Fruit fly (Drosophila melanogaster) Kc167 (cell line): ENCODE results near the gene CG7406.

Experiments
- Myc ChIP-seq: fragments of >200 bp; optimal IDR thresholded peaks from 2 replicates; lab custom pipeline; 2017; ENCODE audit warnings: missing external identifiers
- Sin3A ChIP-seq: fragments of >200 bp; optimal IDR thresholded peaks from 2 replicates; lab custom pipeline; 2018; ENCODE audit warnings: missing external identifiers
- h ChIP-seq: fragments of >200 bp; optimal IDR thresholded peaks from 3 replicates; lab custom pipeline; 2018; ENCODE audit warnings: missing external identifiers
- insv ChIP-seq: fragments of >200 bp; optimal IDR thresholded peaks from 3 replicates; lab custom pipeline; 2018; ENCODE audit warnings: missing external identifiers
- psq ChIP-seq: fragments of >200 bp; optimal IDR thresholded peaks from 2 replicates; lab custom pipeline; 2017; ENCODE audit warnings: missing external identifiers
- ttk ChIP-seq: sonication (Bioruptor generic); optimal IDR thresholded peaks from 2 replicates; lab custom pipeline; 2017; ENCODE audit warnings: missing external identifiers

The CG7406 gene

DNA sequence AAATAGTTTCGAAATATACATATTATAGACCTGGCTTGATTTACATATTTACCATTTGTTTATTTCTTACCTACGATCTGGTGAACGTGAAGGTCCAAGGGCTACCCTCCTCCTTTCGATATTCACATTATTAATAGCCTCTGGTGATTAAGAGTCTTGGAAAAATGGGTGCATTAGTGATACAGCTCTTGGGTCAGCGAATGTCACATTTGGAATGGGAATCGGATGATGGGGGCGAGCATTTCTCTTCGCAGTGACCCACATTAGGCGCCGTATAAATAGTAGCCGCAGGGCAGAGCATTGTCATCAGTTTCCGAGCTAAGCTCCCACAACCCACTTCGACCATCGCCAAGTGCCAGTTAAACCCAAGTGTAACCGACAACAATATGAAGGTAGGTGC is at the start of gene CG7406:
Gene CG7406 (plus strand): TSS at position 301 of the 400 bp plus-strand sequence.
- no peak for TF ChIP-seq Myc (lab: Kevin White, UChicago)
- no peak for TF ChIP-seq psq
- no peak for TF ChIP-seq Sin3A (lab: Kevin White, UChicago)
- TF ChIP-seq ttk = no peak
- no peak for TF ChIP-seq h (lab: Kevin White, UChicago)
- TF ChIP-seq insv = no peak

DNA sequence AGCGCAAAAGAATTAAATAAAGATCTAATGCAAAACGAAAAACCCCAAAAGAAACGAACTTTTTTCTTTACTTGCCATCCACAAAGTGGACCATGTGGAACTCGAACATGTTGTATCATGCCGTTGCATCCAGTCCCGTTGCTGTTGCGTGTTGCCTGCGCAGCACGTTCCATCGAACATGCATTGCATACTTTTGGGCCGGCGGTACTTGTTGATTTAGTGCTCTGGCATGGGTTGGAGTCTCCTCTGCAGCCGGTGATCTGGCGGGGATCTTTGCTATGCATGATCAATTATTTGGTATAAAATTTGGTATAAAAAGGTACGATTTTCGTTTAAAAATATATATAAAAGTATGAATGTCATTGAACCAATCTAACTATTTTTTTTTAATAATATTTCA is 48.9 kb upstream of the CG7406 start:
- TF ChIP-seq h (lab: Kevin White, UChicago) = no peak
- no peak for TF ChIP-seq Sin3A (lab: Kevin White, UChicago)
- TF ChIP-seq psq = no peak
- no peak for TF ChIP-seq insv

DNA sequence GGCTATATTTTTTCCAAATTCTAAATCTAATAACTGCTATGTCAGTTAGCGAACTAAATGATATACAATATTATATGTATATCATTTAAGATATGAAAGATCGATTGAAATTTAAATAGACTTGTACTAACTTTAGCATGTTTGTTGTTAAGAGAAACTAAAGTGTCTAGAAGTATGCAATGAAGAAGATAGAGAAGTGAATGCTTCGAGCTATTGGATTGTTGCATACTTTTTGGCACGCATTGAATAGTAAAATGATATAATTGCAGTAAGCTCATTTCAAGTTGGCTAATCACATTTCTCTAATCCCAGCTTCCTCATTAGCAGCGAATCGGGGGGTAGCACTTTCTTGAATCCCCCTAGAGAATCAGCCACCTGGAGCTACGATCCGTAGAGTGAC is 43.8 kb upstream of the CG7406 start:
- no peak for TF ChIP-seq insv
- no peak for TF ChIP-seq psq
- no peak for TF ChIP-seq ttk
- no peak for TF ChIP-seq Sin3A (lab: Kevin White, UChicago)
- no peak for TF ChIP-seq h (lab: Kevin White, UChicago)
- TF ChIP-seq Myc (lab: Kevin White, UChicago) = no peak

DNA sequence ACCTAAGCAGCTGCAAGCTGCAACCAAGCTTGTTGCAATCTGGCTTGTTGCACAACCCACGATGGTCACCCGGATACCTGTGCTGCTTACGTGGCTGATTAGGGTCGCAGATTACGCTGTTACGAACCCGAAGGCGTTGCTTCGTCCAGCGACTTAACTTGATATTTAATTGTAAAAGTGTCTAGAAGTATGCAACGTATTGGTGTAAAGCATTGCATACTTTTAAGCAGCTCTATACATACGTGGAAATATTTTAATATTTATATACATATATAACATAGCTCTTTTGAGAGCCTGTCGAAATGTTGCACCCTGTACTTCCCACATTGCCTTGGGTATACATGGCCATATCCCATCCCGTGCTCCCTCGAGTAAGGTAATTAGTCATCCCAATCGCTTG is 40.4 kb upstream of the CG7406 start:
- no peak for TF ChIP-seq psq
- no peak for TF ChIP-seq ttk
- TF ChIP-seq insv = no peak
- no peak for TF ChIP-seq h (lab: Kevin White, UChicago)
- TF ChIP-seq Myc (lab: Kevin White, UChicago) = no peak
- no peak for TF ChIP-seq Sin3A (lab: Kevin White, UChicago)

DNA sequence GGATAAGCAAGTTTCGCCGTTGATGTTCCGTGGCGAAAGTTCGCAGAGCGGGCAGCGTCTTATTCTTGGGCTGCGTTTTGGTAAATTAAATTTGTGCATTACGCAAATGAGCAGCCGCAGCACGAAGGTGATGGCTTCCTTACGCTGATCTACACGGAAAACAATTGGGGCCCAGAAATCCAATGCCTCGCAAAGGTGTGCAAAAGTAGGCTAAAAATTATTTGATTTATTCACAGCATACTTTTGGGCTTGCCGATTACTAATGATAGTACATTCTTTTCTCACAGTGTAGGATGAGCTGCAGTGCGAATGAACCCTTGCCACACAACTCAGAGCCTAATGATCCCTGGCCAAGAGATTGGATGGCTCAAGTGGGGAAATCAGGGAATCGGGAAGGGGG is 37.3 kb upstream of the CG7406 start:
- TF ChIP-seq Sin3A (lab: Kevin White, UChicago) (no peak), ttk (no peak), insv (no peak), h (lab: Kevin White, UChicago) (no peak), Myc (lab: Kevin White, UChicago) (no peak), psq (no peak)

DNA sequence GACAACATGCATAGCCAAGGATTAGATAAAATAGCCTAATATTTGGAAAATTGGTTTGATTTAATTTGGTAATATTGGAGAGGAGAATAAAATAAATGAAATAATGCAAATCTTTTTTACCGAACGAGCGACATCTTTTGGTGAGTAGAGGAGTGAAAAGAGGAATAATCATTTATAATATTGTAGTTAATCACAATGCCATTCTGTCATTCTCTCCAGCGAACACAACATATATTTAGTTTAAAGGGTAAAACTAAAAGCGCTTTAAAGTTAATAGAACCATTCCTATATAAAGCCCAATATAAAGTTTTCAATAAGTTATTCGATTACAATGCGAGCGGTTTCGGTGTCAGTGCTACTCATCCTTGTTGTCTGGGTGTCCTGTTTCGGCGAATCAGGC is 27.4 kb upstream of the CG7406 start, which contains the start of gene Diedel3:
Gene Diedel3 (plus strand): TSS at position 301 of the 400 bp plus-strand sequence.
- TF ChIP-seq Myc (lab: Kevin White, UChicago) (no peak), Sin3A (lab: Kevin White, UChicago) (no peak), insv (no peak), h (lab: Kevin White, UChicago) (no peak), psq (no peak), ttk (no peak)

DNA sequence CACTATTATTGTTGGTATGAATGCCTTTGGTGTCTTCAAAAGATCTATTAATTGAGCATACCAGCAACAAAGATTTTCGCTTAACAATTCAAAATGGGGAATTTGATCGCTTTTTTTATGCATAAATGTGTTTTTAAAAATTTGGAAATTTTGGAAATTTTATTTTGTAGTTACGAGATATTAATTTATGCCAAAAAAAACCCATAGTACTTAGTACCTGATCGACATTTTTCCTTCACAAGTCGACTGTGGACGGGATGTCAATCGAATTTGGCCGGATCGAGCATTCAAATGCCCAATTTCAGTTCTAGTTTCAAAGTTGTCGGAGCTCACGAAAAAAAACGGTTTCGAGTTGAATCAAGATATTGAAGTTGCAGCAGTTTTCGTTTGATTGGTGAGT is 20.9 kb upstream of the CG7406 start, which contains the start of gene CG14190:
Gene CG14190 (plus strand): TSS at position 301 of the 400 bp plus-strand sequence.
- TF ChIP-seq h (lab: Kevin White, UChicago) = no peak
- TF ChIP-seq Myc (lab: Kevin White, UChicago) = no peak
- no peak for TF ChIP-seq insv
- TF ChIP-seq ttk = no peak
- TF ChIP-seq psq = no peak
- no peak for TF ChIP-seq Sin3A (lab: Kevin White, UChicago)

DNA sequence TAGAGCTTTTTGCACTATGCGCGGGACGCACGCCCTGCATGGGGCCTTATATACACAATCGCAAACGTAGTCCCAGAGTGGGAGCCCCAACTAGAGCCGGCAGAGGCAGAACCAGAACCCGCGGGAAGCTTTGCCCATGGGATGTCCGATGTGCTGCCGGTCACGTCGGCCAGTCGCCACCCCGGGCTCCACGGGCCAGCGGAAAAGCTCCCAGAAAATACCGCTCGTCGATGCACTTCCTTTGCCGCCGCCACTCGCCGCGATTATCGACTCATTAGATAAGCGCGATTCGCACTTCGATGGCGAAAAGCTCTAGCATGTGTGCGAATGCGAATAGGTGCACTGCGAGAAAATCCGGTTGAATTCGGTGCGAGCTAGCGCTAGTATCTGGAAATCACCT is 8.6 kb upstream of the CG7406 start, which contains the start of gene CG34330:
Gene CG34330 (minus strand): TSS at position 101 of the 400 bp plus-strand sequence.
- TF ChIP-seq insv (no peak), Sin3A (lab: Kevin White, UChicago) (no peak), Myc (lab: Kevin White, UChicago) (no peak), psq (no peak), h (lab: Kevin White, UChicago) (no peak), ttk (no peak)

DNA sequence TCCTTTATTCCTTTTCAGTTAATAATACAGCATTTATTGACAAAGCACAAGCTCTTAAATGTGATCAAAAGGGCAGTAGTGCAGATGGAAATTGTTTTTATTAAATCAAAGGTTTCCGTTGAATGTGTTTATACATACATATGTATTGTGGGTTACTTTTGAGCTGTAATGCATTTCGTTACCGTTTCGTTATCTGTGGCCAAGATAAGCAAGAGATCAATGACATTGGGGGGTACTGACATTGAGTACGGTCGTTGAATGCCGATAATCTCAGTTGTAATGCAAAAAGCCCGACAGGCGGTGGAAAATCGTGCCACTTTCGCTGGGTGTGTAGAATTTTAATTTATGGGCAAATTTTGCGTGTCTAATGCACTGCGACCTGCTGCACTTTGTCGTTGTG is 4.6 kb upstream of the CG7406 start:
- TF ChIP-seq Myc (lab: Kevin White, UChicago) (no peak), psq (no peak), Sin3A (lab: Kevin White, UChicago) (no peak), insv (no peak), ttk (no peak), h (lab: Kevin White, UChicago) (no peak)

DNA sequence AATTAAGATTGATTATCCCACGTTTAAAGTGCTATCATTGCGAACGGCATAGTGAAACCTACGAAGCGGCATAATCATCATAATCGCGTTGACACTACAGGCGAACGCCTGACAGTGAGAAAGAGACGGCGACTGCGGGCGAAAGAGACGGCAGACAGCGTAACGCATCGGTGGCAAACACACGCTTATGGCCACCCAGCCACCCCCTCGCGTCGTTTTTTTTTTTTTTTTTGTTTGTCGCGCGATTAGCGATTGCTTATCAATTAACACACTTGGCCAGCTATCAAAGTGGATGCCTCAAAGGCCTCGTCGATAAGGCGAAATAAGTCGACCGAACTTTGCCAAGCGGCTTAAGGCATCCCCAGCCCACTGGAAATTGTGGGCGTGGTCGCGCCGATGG is 3.6 kb upstream of the CG7406 start:
- TF ChIP-seq insv = no peak
- no peak for TF ChIP-seq Myc (lab: Kevin White, UChicago)
- TF ChIP-seq Sin3A (lab: Kevin White, UChicago) = no peak
- TF ChIP-seq h (lab: Kevin White, UChicago) = no peak
- TF ChIP-seq ttk = no peak
- no peak for TF ChIP-seq psq

DNA sequence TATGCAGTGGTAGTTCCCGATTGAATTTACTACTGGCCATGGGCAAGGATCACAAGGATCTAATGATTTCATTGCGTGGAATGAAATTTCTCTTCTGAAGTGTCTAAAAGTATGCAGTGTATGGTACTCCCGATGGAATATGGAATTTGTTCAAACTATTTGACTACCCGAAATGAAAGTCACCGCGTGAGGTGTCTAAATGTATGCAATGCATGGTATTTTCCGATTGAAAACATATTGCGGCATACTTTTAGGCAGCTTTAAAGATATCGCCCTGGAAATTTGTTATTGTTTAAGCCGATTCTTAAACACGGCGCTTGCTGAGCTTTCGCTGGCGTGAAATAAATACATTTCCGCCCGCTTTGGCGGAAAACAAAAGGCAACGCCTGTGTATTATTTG is 2.9 kb upstream of the CG7406 start:
- no peak for TF ChIP-seq Sin3A (lab: Kevin White, UChicago)
- TF ChIP-seq insv = no peak
- TF ChIP-seq ttk = no peak
- TF ChIP-seq Myc (lab: Kevin White, UChicago) = no peak
- TF ChIP-seq psq = no peak
- no peak for TF ChIP-seq h (lab: Kevin White, UChicago)

DNA sequence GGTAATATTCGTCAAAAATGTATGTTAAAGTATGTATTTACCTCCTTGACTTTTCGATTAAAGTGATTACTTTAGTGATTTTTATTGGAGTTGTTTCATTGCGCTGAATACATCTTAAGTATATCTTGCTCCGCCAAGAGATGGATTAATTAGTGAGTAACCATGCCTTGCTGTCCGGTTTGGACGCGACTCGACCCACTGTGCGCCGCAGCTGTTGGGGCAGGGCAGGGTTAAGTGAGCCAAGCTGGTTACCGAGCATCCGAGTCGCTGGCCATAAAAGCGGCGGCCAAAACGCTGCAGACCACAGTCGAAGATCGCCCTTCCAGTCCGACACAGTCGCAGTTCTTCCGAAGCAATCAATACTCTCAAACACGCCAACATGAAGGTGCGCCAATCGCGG is 3.8 kb downstream of the CG7406 start, which contains the start of gene CG14191:
Gene CG14191 (plus strand): TSS at position 301 of the 400 bp plus-strand sequence.
- no peak for TF ChIP-seq ttk
- no peak for TF ChIP-seq Myc (lab: Kevin White, UChicago)
- no peak for TF ChIP-seq insv
- no peak for TF ChIP-seq psq
- TF ChIP-seq h (lab: Kevin White, UChicago) = no peak
- no peak for TF ChIP-seq Sin3A (lab: Kevin White, UChicago)

DNA sequence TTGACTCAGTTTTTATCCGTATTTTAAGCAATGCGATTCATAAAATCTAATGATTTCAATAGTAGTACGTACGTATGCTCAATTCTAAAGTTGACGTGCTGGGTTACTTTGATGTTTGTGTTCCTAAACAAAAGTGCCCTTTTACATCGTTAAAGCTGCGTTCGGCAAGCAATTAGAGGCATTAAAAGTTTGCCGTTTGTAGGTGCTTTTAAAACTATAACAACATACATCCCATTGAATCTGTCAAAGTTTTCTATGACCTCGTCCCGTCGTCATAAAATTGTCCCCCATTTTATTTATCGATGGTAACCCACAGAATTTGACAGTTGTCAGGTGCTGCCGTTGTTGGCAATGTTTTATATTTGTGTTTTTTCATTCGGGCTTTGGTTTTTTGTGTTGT is 5.7 kb downstream of the CG7406 start, which contains the start of gene CG7423:
Gene CG7423 (minus strand): TSS at position 101 of the 400 bp plus-strand sequence.
- TF ChIP-seq insv (no peak), Myc (lab: Kevin White, UChicago) (no peak), Sin3A (lab: Kevin White, UChicago) (no peak)
